Worm (Caenorhabditis elegans): ENCODE results near the gene F46H5.4.

DNA sequence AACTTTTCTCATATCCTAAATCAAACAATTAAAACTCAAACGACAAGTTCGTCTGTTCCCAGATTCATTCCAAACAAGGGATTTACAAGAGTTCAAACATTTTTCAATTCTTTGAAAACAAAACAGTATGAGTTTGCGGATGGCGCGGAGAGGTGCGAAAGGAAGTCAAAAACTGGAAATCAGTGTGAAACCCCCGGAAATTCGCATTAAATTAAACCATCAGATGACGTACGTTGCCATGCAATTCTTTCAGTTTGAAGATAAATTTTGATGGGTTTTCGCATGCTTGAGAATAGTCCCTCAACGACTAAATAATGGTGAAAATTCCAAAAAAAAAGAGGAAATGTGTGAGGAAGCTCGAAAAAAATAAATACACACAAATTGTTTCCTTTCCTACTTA lies 25.1 kb downstream of the F46H5.4 start:
- TF ChIP-seq nhr-237 (tag; optimal IDR thresholded peaks at IDR 0.05) (no peak), sem-2 (GFP tag; optimal IDR thresholded peaks at IDR 0.05) (no peak), snpc-4 (tag; optimal IDR thresholded peaks at IDR 0.05) (no peak)
